Worm (Caenorhabditis elegans): Measurements from ENCODE around the gene B0250.7.

- TF ChIP-seq ets-4 (GFP tag; optimal IDR thresholded peaks at IDR 0.05) (no peak), hmg-20 (GFP tag; IDR thresholded peaks at IDR 0.05) (no peak), ama-1 (optimal IDR thresholded peaks at IDR 0.05) (no peak), ama-1 (GFP tag; optimal IDR thresholded peaks at IDR 0.05) (no peak), D2030.7 (GFP tag; IDR thresholded peaks at IDR 0.05) (no peak), unc-62 (GFP tag; optimal IDR thresholded peaks at IDR 0.05) (no peak), mes-4 (tag; optimal IDR thresholded peaks at IDR 0.05) (no peak), K11D2.4 (GFP tag; IDR thresholded peaks at IDR 0.05) (no peak), hsf-1 (GFP tag; IDR thresholded peaks at IDR 0.05) (no peak), snpc-4 (GFP tag; optimal IDR thresholded peaks at IDR 0.05) (no peak), snpc-4 (tag; optimal IDR thresholded peaks at IDR 0.05) (no peak)
Measured at ce11 chrV:20518927-20519326, 43.1 kb upstream of the B0250.7 start, which contains the start of gene Y38H6C.25.
